Fruit fly (Drosophila melanogaster): ENCODE data around the gene Orc2.
A peak's percentile ranks its signal among the peaks of the same experiment; 100 is the strongest.

dm6 chr3R:13939353-13940049 is 25.2 kb upstream of the Orc2 start:
- no peak for TF ChIP-seq CG8301 (tag; optimal IDR thresholded peaks at IDR 0.05)
- TF ChIP-seq CG8159 (tag; optimal IDR thresholded peaks at IDR 0.05), result peak; percentile 60
- TF ChIP-seq EcR (GFP tag; optimal IDR thresholded peaks at IDR 0.05), result peak; percentile 5
- no peak for TF ChIP-seq Pif1A (GFP tag; optimal IDR thresholded peaks at IDR 0.05)
- TF ChIP-seq CG12605 (GFP tag; IDR thresholded peaks at IDR 0.05), result no peak
- TF ChIP-seq CG13204 (GFP tag; optimal IDR thresholded peaks at IDR 0.05), result no peak
- TF ChIP-seq CG15710 (tag; optimal IDR thresholded peaks at IDR 0.05), result peak; percentile 47
- TF ChIP-seq CG34367 (tag; optimal IDR thresholded peaks at IDR 0.05), result no peak
- no peak for TF ChIP-seq D1 (tag; optimal IDR thresholded peaks at IDR 0.05)
- TF ChIP-seq gl (tag; optimal IDR thresholded peaks at IDR 0.05), result no peak
- TF ChIP-seq Ets98B (GFP tag; IDR thresholded peaks at IDR 0.05), result no peak
- TF ChIP-seq CG14655 (GFP tag; optimal IDR thresholded peaks at IDR 0.05), result peak; percentile 40
- no peak for TF ChIP-seq fd96Ca (GFP tag; IDR thresholded peaks at IDR 0.05)
- TF ChIP-seq CG17806 (tag; optimal IDR thresholded peaks at IDR 0.05), result peak; percentile 32

All from whole organism, pupa.